Worm (Caenorhabditis elegans): ENCODE results near the gene T23D5.3.

ce11 chrV:15766122-15766594 is 32.7 kb upstream of the T23D5.3 start, which contains the start of the genes haf-3 and F57A10.2:
- peak; percentile 85 for TF ChIP-seq madf-6 (GFP tag; IDR thresholded peaks at IDR 0.05)
- peak; percentile 51 for TF ChIP-seq ztf-26 (tag; optimal IDR thresholded peaks at IDR 0.05)
- TF ChIP-seq sptf-2 (GFP tag; optimal IDR thresholded peaks at IDR 0.05): no peak
- TF ChIP-seq mcd-1 (GFP tag; IDR thresholded peaks at IDR 0.05): peak; percentile 92

All from whole organism, young adult.